Worm (Caenorhabditis elegans) whole organism, L1 larva: ENCODE data around the gene set-27.

Experiments used
- C16A3.4 ChIP-seq: fragments of 150-350 bp; optimal IDR thresholded peaks from 2 replicates; lab custom pipeline; 2014; ENCODE audit warnings: missing biosample characterization, missing genetic modification characterization
- aly-2 ChIP-seq: fragments of 150-350 bp; optimal IDR thresholded peaks from 2 replicates; lab custom pipeline; 2014; ENCODE audit warnings: missing biosample characterization, missing genetic modification characterization
- ama-1 ChIP-seq: fragments of 150-350 bp; optimal IDR thresholded peaks from 2 replicates; lab custom pipeline; 2014
- egl-27 ChIP-seq, 2 experiments: fragments of 150-350 bp in 1 of 2; sonication (generic microtip); optimal IDR thresholded peaks; 3 replicates each; lab custom pipeline; 2017 to 2018; ENCODE audit warnings: missing biosample characterization in 2 of 2, missing genetic modification characterization in 2 of 2, missing genetic modification reagents in 2 of 2
- elt-3 ChIP-seq, 6 experiments: fragments of 150-350 bp in 1 of 6; sonication (generic microtip); optimal IDR thresholded peaks; 2 replicates each; lab custom pipeline; 2017 to 2018; ENCODE audit warnings: missing biosample characterization in 6 of 6, missing genetic modification characterization in 6 of 6, inconsistent platforms in 1 of 6
- grh-1 ChIP-seq: fragments of 200-800 bp; sonication (Bioruptor generic); IDR thresholded peaks from 2 replicates; pipeline ENCODE4 v1.3.6; 2022; ENCODE audit warnings: missing genetic modification reagents, missing genetic modification characterization, missing compliant biosample characterization
- lir-3 ChIP-seq: sonication (generic microtip); optimal IDR thresholded peaks from 2 replicates; lab custom pipeline; 2016; ENCODE audit warnings: mild to moderate bottlenecking, missing genetic modification characterization, moderate library complexity, missing compliant biosample characterization; ENCODE audit not compliant: poor library complexity
- nhr-11 ChIP-seq: fragments of 150-350 bp; optimal IDR thresholded peaks from 2 replicates; lab custom pipeline; 2014; ENCODE audit warnings: missing biosample characterization, missing genetic modification characterization
- nhr-28 ChIP-seq: fragments of 150-350 bp; optimal IDR thresholded peaks from 2 replicates; lab custom pipeline; 2014; ENCODE audit warnings: missing biosample characterization, missing genetic modification characterization
- pag-3 ChIP-seq: sonication (generic microtip); optimal IDR thresholded peaks from 2 replicates; lab custom pipeline; 2017; ENCODE audit warnings: missing genetic modification characterization, mild to moderate bottlenecking, missing compliant biosample characterization, antibody characterized with exemption, borderline replicate concordance; ENCODE audit not compliant: insufficient read depth
- skn-1 ChIP-seq: fragments of 150-350 bp; optimal IDR thresholded peaks from 2 replicates; lab custom pipeline; 2014; ENCODE audit warnings: missing biosample characterization, missing genetic modification characterization
- tbx-2 ChIP-seq: sonication (generic microtip); optimal IDR thresholded peaks from 2 replicates; lab custom pipeline; 2016; ENCODE audit warnings: missing genetic modification characterization, missing compliant biosample characterization
- unc-86 ChIP-seq: sonication (generic microtip); optimal IDR thresholded peaks from 2 replicates; lab custom pipeline; 2016; ENCODE audit warnings: missing genetic modification characterization, missing compliant biosample characterization
- ztf-11 ChIP-seq, 2 experiments: sonication (generic microtip); optimal IDR thresholded peaks; 2 replicates each; lab custom pipeline; 2016 to 2017; ENCODE audit warnings: missing genetic modification characterization in 2 of 2, missing biosample characterization in 1 of 2, missing compliant biosample characterization in 1 of 2

DNA sequence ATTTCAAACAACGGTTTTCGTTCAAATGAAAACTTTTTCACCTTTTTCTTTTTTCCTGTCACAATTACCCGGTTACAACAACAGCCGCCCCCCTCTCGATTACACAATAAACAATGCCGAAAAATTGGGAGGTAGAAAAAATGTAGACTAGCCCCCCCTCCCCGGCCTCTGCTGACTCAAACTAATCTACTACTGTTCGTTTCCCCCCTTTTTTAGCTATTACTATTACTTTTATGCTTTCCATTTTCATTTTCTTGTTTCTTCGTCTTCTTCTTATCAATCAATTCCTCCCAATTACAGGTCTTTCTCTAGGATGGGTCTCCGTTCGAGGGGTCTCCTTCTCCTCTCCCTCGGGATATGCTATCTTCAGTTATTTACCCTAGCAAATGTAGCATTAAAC lies 43.0 kb upstream of the set-27 start, which contains the start of gene let-805:
- TF ChIP-seq aly-2 (tag; lab: Kevin White, UChicago) (no peak), ama-1 (lab: Kevin White, UChicago) (no peak), tbx-2 (tag; lab: Kevin White, UChicago) (no peak), unc-86 (no peak), grh-1 (no peak), egl-27 (tag; optimal IDR thresholded peaks at IDR 0.05; lab: Kevin White, UChicago) (no peak), skn-1 (tag; lab: Kevin White, UChicago) (no peak), nhr-11 (tag; lab: Kevin White, UChicago) (no peak), C16A3.4 (tag; lab: Kevin White, UChicago) (no peak), nhr-28 (tag; lab: Kevin White, UChicago) (no peak), pag-3 (tag; lab: Kevin White, UChicago) (no peak), ztf-11 (tag; optimal IDR thresholded peaks at IDR 0.05; lab: Kevin White, UChicago) (no peak), lir-3 (no peak), elt-3 (tag; optimal IDR thresholded peaks at IDR 0.05; lab: Kevin White, UChicago) (no peak)
